Worm (Caenorhabditis elegans) whole organism, mixed stage, embryonic: ENCODE data around the gene sams-5.

Experiments
- ces-1 ChIP-seq: fragments of 150-350 bp; optimal IDR thresholded peaks from 2 replicates; lab custom pipeline; 2014; ENCODE audit warnings: missing biosample characterization, missing genetic modification reagents, missing genetic modification characterization
- hlh-1 ChIP-seq: fragments of 150-350 bp; optimal IDR thresholded peaks from 2 replicates; lab custom pipeline; 2014; ENCODE audit warnings: missing biosample characterization, missing genetic modification reagents, missing genetic modification characterization
- lsy-2 ChIP-seq: fragments of 150-350 bp; optimal IDR thresholded peaks from 2 replicates; lab custom pipeline; 2014; ENCODE audit warnings: missing biosample characterization, missing genetic modification characterization
- mab-5 ChIP-seq: fragments of 150-350 bp; optimal IDR thresholded peaks from 2 replicates; lab custom pipeline; 2014; ENCODE audit warnings: missing biosample characterization, missing genetic modification characterization
- nhr-12 ChIP-seq: fragments of 150-350 bp; optimal IDR thresholded peaks from 2 replicates; lab custom pipeline; 2014; ENCODE audit warnings: missing biosample characterization, missing genetic modification characterization
- nhr-28 ChIP-seq: fragments of 150-350 bp; optimal IDR thresholded peaks from 2 replicates; lab custom pipeline; 2014; ENCODE audit warnings: missing biosample characterization, missing genetic modification characterization
- nhr-76 ChIP-seq: sonication (generic microtip); optimal IDR thresholded peaks from 2 replicates; lab custom pipeline; 2017; ENCODE audit warnings: missing biosample characterization, missing genetic modification characterization
- pha-4 ChIP-seq: fragments of 150-350 bp; optimal IDR thresholded peaks from 2 replicates; lab custom pipeline; 2018; ENCODE audit warnings: missing biosample characterization, missing genetic modification reagents, missing genetic modification characterization
- snpc-4 ChIP-seq: fragments of 150-350 bp; optimal IDR thresholded peaks from 2 replicates; lab custom pipeline; 2014; ENCODE audit warnings: missing biosample characterization, missing genetic modification characterization
- tbx-8 ChIP-seq: fragments of 200-800 bp; sonication (Bioruptor generic); optimal IDR thresholded peaks from 2 replicates; lab custom pipeline; 2018; ENCODE audit warnings: mild to moderate bottlenecking, missing genetic modification characterization, moderate library complexity, missing compliant biosample characterization
- unc-39 ChIP-seq: fragments of 150-350 bp; optimal IDR thresholded peaks from 2 replicates; lab custom pipeline; 2014; ENCODE audit warnings: missing biosample characterization, missing genetic modification characterization
- unc-62 ChIP-seq: fragments of 150-350 bp; optimal IDR thresholded peaks from 2 replicates; lab custom pipeline; 2014; ENCODE audit warnings: missing biosample characterization, missing genetic modification reagents, missing genetic modification characterization
- ztf-11 ChIP-seq: fragments of 150-350 bp; optimal IDR thresholded peaks from 2 replicates; lab custom pipeline; 2014; ENCODE audit warnings: missing biosample characterization, missing genetic modification characterization

DNA sequence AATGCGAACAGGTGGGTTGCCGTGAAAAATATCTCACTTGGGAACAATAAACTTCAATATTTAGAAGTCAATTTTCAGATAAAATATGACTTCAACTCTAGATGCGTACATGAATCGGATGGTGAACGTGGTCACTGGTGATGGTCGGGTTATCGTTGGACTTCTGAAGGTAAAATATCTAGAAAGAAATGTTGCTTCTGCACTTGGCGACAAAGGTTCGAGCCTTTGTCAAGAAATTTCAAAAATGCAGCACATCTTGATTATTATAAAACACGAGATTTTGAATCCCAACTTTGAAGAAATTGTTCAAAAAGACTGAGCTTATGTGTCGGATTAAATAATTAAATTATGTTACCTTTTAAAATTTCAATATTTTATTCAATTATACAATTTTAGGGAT, 47.1 kb upstream of the sams-5 start, which contains the start of gene lsm-8:
- TF ChIP-seq mab-5 (tag; lab: Kevin White, UChicago) (no peak), nhr-76 (tag; lab: Kevin White, UChicago) (no peak), unc-62 (GFP tag; lab: Kevin White, UChicago) (no peak), nhr-12 (tag; lab: Kevin White, UChicago) (no peak), tbx-8 (GFP tag; lab: Kevin White, UChicago) (no peak), hlh-1 (no peak), ces-1 (GFP tag; lab: Kevin White, UChicago) (no peak), ztf-11 (tag; lab: Kevin White, UChicago) (no peak), lsy-2 (tag; lab: Kevin White, UChicago) (no peak), unc-39 (tag; lab: Kevin White, UChicago) (no peak), snpc-4 (no peak), nhr-28 (tag; lab: Kevin White, UChicago) (no peak), pha-4 (tag; lab: Kevin White, UChicago) (no peak)
